Worm (Caenorhabditis elegans) whole organism, L2 larva: ENCODE measurements around the gene T16H12.3.

Experiments
- C34F6.9 ChIP-seq: fragments of 150-350 bp; optimal IDR thresholded peaks from 2 replicates; lab custom pipeline; 2014; ENCODE audit warnings: missing biosample characterization, missing genetic modification characterization
- F13H6.1 ChIP-seq: sonication (generic microtip); optimal IDR thresholded peaks from 2 replicates; lab custom pipeline; 2016; ENCODE audit warnings: missing genetic modification characterization, missing compliant biosample characterization
- R02D3.7 ChIP-seq: fragments of 150-350 bp; optimal IDR thresholded peaks from 2 replicates; lab custom pipeline; 2014; ENCODE audit warnings: missing biosample characterization, missing genetic modification characterization
- Y55F3AM.14 ChIP-seq: fragments of 200-800 bp; sonication (Bioruptor generic); optimal IDR thresholded peaks from 2 replicates; lab custom pipeline; 2018; ENCODE audit warnings: mild to moderate bottlenecking, missing genetic modification characterization, missing compliant biosample characterization
- ZK546.5 ChIP-seq: sonication (generic microtip); optimal IDR thresholded peaks from 2 replicates; lab custom pipeline; 2017; ENCODE audit warnings: missing biosample characterization, missing genetic modification characterization
- alr-1 ChIP-seq: fragments of 150-350 bp; optimal IDR thresholded peaks from 2 replicates; lab custom pipeline; 2014; ENCODE audit warnings: missing biosample characterization, missing genetic modification characterization
- aly-2 ChIP-seq: fragments of 150-350 bp; optimal IDR thresholded peaks from 2 replicates; lab custom pipeline; 2014; ENCODE audit warnings: missing biosample characterization, missing genetic modification characterization
- ama-1 ChIP-seq: fragments of 150-350 bp; optimal IDR thresholded peaks from 2 replicates; lab custom pipeline; 2018; ENCODE audit warnings: inconsistent platforms
- blmp-1 ChIP-seq: sonication (generic microtip); optimal IDR thresholded peaks from 2 replicates; lab custom pipeline; 2017; ENCODE audit warnings: missing genetic modification characterization, mild to moderate bottlenecking, missing compliant biosample characterization, antibody characterized with exemption, moderate library complexity; ENCODE audit not compliant: insufficient read depth
- ceh-16 ChIP-seq: fragments of 150-350 bp; optimal IDR thresholded peaks from 2 replicates; lab custom pipeline; 2014; ENCODE audit warnings: missing biosample characterization, missing genetic modification characterization
- crh-2 ChIP-seq: sonication (generic microtip); optimal IDR thresholded peaks from 2 replicates; lab custom pipeline; 2017; ENCODE audit warnings: missing biosample characterization, missing genetic modification characterization
- dmd-4 ChIP-seq: sonication (generic microtip); optimal IDR thresholded peaks from 2 replicates; lab custom pipeline; 2017; ENCODE audit warnings: missing biosample characterization, missing genetic modification characterization
- egl-27 ChIP-seq: sonication (generic microtip); optimal IDR thresholded peaks from 3 replicates; lab custom pipeline; 2017; ENCODE audit warnings: missing biosample characterization, missing genetic modification reagents, missing genetic modification characterization
- elt-1 ChIP-seq: fragments of 150-350 bp; optimal IDR thresholded peaks from 2 replicates; lab custom pipeline; 2014; ENCODE audit warnings: missing biosample characterization, missing genetic modification characterization
- elt-3 ChIP-seq: sonication (generic microtip); optimal IDR thresholded peaks from 2 replicates; lab custom pipeline; 2017; ENCODE audit warnings: missing biosample characterization, missing genetic modification characterization
- gmeb-1 ChIP-seq: fragments of 150-350 bp; optimal IDR thresholded peaks from 2 replicates; lab custom pipeline; 2014; ENCODE audit warnings: missing biosample characterization, missing genetic modification characterization
- lin-11 ChIP-seq: fragments of 150-350 bp; sonication (generic microtip); optimal IDR thresholded peaks from 2 replicates; lab custom pipeline; 2014; ENCODE audit warnings: missing biosample characterization, missing genetic modification characterization, inconsistent platforms, mixed read lengths
- lin-13 ChIP-seq: fragments of 150-350 bp; optimal IDR thresholded peaks from 2 replicates; lab custom pipeline; 2014; ENCODE audit warnings: missing biosample characterization, missing genetic modification reagents, missing genetic modification characterization
- lin-39 ChIP-seq: fragments of 150-350 bp; optimal IDR thresholded peaks from 2 replicates; lab custom pipeline; 2014; ENCODE audit warnings: missing biosample characterization, missing genetic modification reagents, missing genetic modification characterization
- lsy-2 ChIP-seq, 2 experiments: fragments of 150-350 bp in 1 of 2; sonication (generic microtip) in 1 of 2; optimal IDR thresholded peaks; 2 replicates each; lab custom pipeline; 2014 to 2017; ENCODE audit warnings: missing biosample characterization in 2 of 2, missing genetic modification characterization in 2 of 2
- mab-5 ChIP-seq: fragments of 150-350 bp; optimal IDR thresholded peaks from 2 replicates; lab custom pipeline; 2014; ENCODE audit warnings: missing biosample characterization, missing genetic modification characterization
- mbf-1 ChIP-seq: sonication (generic microtip); optimal IDR thresholded peaks from 2 replicates; lab custom pipeline; 2017; ENCODE audit warnings: missing biosample characterization, missing genetic modification characterization
- mdl-1 ChIP-seq, 2 experiments: fragments of 150-350 bp in 1 of 2; sonication (generic microtip) in 1 of 2; optimal IDR thresholded peaks; 2 replicates each; lab custom pipeline; 2017; ENCODE audit warnings: missing biosample characterization in 2 of 2, missing genetic modification characterization in 2 of 2
- nhr-10 ChIP-seq: sonication (generic microtip); optimal IDR thresholded peaks from 2 replicates; lab custom pipeline; 2017; ENCODE audit warnings: missing biosample characterization, missing genetic modification characterization
- nhr-11 ChIP-seq: fragments of 150-350 bp; optimal IDR thresholded peaks from 2 replicates; lab custom pipeline; 2014; ENCODE audit warnings: missing biosample characterization, missing genetic modification characterization
- nhr-12 ChIP-seq: fragments of 150-350 bp; optimal IDR thresholded peaks from 2 replicates; lab custom pipeline; 2014; ENCODE audit warnings: missing biosample characterization, missing genetic modification characterization
- nhr-129 ChIP-seq: fragments of 150-350 bp; optimal IDR thresholded peaks from 2 replicates; lab custom pipeline; 2014; ENCODE audit warnings: missing biosample characterization, missing genetic modification characterization
- nhr-21 ChIP-seq: fragments of 150-350 bp; optimal IDR thresholded peaks from 2 replicates; lab custom pipeline; 2014; ENCODE audit warnings: missing biosample characterization, missing genetic modification characterization
- nhr-23 ChIP-seq: fragments of 150-350 bp; optimal IDR thresholded peaks from 2 replicates; lab custom pipeline; 2014; ENCODE audit warnings: missing biosample characterization, missing genetic modification reagents, missing genetic modification characterization
- nhr-237 ChIP-seq: fragments of 150-350 bp; optimal IDR thresholded peaks from 2 replicates; lab custom pipeline; 2014; ENCODE audit warnings: missing biosample characterization, missing genetic modification characterization
- nhr-25 ChIP-seq: fragments of 150-350 bp; sonication (generic microtip); optimal IDR thresholded peaks from 3 replicates; lab custom pipeline; 2014; ENCODE audit warnings: missing biosample characterization, missing genetic modification characterization
- nhr-6 ChIP-seq: fragments of 150-350 bp; optimal IDR thresholded peaks from 2 replicates; lab custom pipeline; 2014; ENCODE audit warnings: missing biosample characterization, missing genetic modification characterization
- nhr-77 ChIP-seq: fragments of 150-350 bp; optimal IDR thresholded peaks from 2 replicates; lab custom pipeline; 2014; ENCODE audit warnings: missing biosample characterization, missing genetic modification characterization
- peb-1 ChIP-seq: fragments of 150-350 bp; optimal IDR thresholded peaks from 2 replicates; lab custom pipeline; 2014; ENCODE audit warnings: missing biosample characterization, missing genetic modification characterization
- sem-4 ChIP-seq: fragments of 150-350 bp; optimal IDR thresholded peaks from 2 replicates; lab custom pipeline; 2014; ENCODE audit warnings: missing biosample characterization, missing genetic modification reagents, missing genetic modification characterization
- skn-1 ChIP-seq: sonication (generic microtip); optimal IDR thresholded peaks from 2 replicates; lab custom pipeline; 2017; ENCODE audit warnings: missing biosample characterization, missing genetic modification characterization
- sma-3 ChIP-seq: sonication (generic microtip); optimal IDR thresholded peaks from 2 replicates; lab custom pipeline; 2016; ENCODE audit warnings: missing genetic modification reagents, missing genetic modification characterization, missing compliant biosample characterization
- sma-9 ChIP-seq, 2 experiments: fragments of 150-350 bp in 1 of 2; sonication (generic microtip) in 1 of 2; optimal IDR thresholded peaks; 2 replicates each; lab custom pipeline; 2014 to 2016; ENCODE audit warnings: missing genetic modification characterization in 2 of 2, mild to moderate bottlenecking in 1 of 2, missing biosample characterization in 1 of 2, missing compliant biosample characterization in 1 of 2, missing genetic modification reagents in 1 of 2, moderate library complexity in 1 of 2
- snpc-4 ChIP-seq: fragments of 150-350 bp; optimal IDR thresholded peaks from 2 replicates; lab custom pipeline; 2014; ENCODE audit warnings: missing biosample characterization, missing genetic modification characterization
- unc-39 ChIP-seq: fragments of 150-350 bp; optimal IDR thresholded peaks from 2 replicates; lab custom pipeline; 2014; ENCODE audit warnings: missing biosample characterization, missing genetic modification characterization
- unc-55 ChIP-seq: fragments of 150-350 bp; sonication (generic microtip); optimal IDR thresholded peaks from 3 replicates; lab custom pipeline; 2014; ENCODE audit warnings: missing biosample characterization, missing genetic modification reagents, missing genetic modification characterization
- unc-62 ChIP-seq: fragments of 150-350 bp; optimal IDR thresholded peaks from 2 replicates; lab custom pipeline; 2014; ENCODE audit warnings: missing biosample characterization, missing genetic modification reagents, missing genetic modification characterization
- zag-1 ChIP-seq: fragments of 150-350 bp; optimal IDR thresholded peaks from 2 replicates; lab custom pipeline; 2014; ENCODE audit warnings: missing biosample characterization, missing genetic modification characterization
- ztf-1 ChIP-seq: fragments of 200-800 bp; sonication (Bioruptor generic); conservative IDR thresholded peaks from 2 replicates; pipeline ENCODE4 v1.3.6; 2022; ENCODE audit warnings: missing genetic modification characterization, missing compliant biosample characterization
- ztf-11 ChIP-seq: sonication (generic microtip); optimal IDR thresholded peaks from 2 replicates; lab custom pipeline; 2017; ENCODE audit warnings: missing biosample characterization, missing genetic modification characterization
- ztf-4 ChIP-seq: fragments of 150-350 bp; optimal IDR thresholded peaks from 2 replicates; lab custom pipeline; 2014; ENCODE audit warnings: missing biosample characterization, missing genetic modification characterization

T16H12.3 gene

DNA sequence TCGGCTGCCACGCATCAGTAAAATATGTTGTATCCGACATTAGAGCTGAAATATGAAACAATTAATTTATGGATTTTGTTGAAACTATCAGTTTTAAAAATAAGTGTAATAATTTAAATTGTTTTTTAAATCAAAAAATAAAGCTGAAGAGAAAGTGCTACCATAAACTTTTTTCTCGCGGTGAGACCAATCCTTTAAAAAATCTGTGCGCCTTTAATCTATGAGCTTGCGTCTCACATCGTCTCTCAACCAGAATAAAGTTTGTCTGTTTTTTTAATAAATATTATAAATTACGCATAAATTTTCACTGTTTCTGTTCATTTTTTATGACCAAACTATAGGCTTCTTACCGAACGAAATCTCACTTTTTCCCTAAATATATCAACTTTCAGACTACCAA, at the start of gene T16H12.3:
T16H12.3 (minus strand) TSS at position 51 of the 400 bp plus-strand sequence.
- TF ChIP-seq nhr-6 (tag; lab: Kevin White, UChicago) (no peak), skn-1 (no peak), ztf-4 (tag; lab: Kevin White, UChicago) (no peak), nhr-237 (tag; lab: Kevin White, UChicago) (no peak), gmeb-1 (tag; lab: Kevin White, UChicago) (no peak), sma-9 (GFP tag; optimal IDR thresholded peaks at IDR 0.05; lab: Kevin White, UChicago) (no peak), sma-9 (tag; optimal IDR thresholded peaks at IDR 0.05; lab: Kevin White, UChicago) (no peak), lin-11 (no peak), ZK546.5 (tag; lab: Kevin White, UChicago) (no peak), unc-62 (GFP tag; lab: Kevin White, UChicago) (no peak), Y55F3AM.14 (no peak)

DNA sequence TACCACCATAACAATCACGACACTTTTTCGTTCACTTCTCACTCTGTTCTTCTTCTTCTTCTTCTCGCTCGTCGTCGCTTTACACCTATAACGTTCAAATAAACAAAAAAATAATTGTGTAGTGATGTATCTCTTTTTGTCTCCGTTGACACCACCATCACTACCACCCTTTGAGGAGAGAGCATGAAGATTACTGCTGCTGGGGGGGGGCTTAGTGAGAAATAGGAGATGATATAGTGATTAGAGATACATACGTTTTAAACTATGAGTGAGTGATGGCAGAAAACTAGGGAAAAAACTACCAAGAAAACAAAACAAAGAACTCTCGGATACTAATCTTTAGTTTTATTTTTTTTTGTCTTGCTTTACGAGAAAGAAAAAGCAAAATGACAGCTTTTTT, 43.3 kb upstream of the T16H12.3 start:
- TF ChIP-seq sma-9 (GFP tag; optimal IDR thresholded peaks at IDR 0.05; lab: Kevin White, UChicago) (peak; percentile 35), sma-9 (tag; optimal IDR thresholded peaks at IDR 0.05; lab: Kevin White, UChicago) (no peak), unc-55 (GFP tag; lab: Kevin White, UChicago) (peak; percentile 26), lsy-2 (tag; optimal IDR thresholded peaks at IDR 0.05; lab: Kevin White, UChicago) (peak in 1 of 2 experiments; percentile 34), ztf-1 (no peak), unc-62 (GFP tag; lab: Kevin White, UChicago) (no peak), nhr-129 (tag; lab: Kevin White, UChicago) (peak; percentile 19), skn-1 (no peak), nhr-10 (tag; lab: Kevin White, UChicago) (no peak), unc-39 (tag; lab: Kevin White, UChicago) (no peak)

- no peak for TF ChIP-seq gmeb-1 (tag; lab: Kevin White, UChicago)
- no peak for TF ChIP-seq aly-2
- TF ChIP-seq ztf-4 (tag; lab: Kevin White, UChicago), result no peak
- no peak for TF ChIP-seq snpc-4 (tag; lab: Kevin White, UChicago)
- TF ChIP-seq sem-4 (tag; lab: Kevin White, UChicago), result no peak
- no peak for TF ChIP-seq lin-39 (tag; lab: Kevin White, UChicago)
- TF ChIP-seq nhr-77, result no peak
- no peak for TF ChIP-seq dmd-4 (tag; lab: Kevin White, UChicago)
- TF ChIP-seq elt-3 (tag; lab: Kevin White, UChicago), result no peak
- no peak for TF ChIP-seq unc-62 (GFP tag; lab: Kevin White, UChicago)
- no peak for TF ChIP-seq ceh-16
- TF ChIP-seq unc-39 (tag; lab: Kevin White, UChicago), result no peak
- TF ChIP-seq crh-2, result no peak
- TF ChIP-seq sma-9 (GFP tag; optimal IDR thresholded peaks at IDR 0.05; lab: Kevin White, UChicago), result peak; percentile 23
- no peak for TF ChIP-seq sma-9 (tag; optimal IDR thresholded peaks at IDR 0.05; lab: Kevin White, UChicago)
- no peak for TF ChIP-seq nhr-23 (tag; lab: Kevin White, UChicago)
- TF ChIP-seq alr-1 (tag; lab: Kevin White, UChicago), result no peak
- no peak for TF ChIP-seq ZK546.5 (tag; lab: Kevin White, UChicago)
- peak; percentile 1 for TF ChIP-seq zag-1 (tag; lab: Kevin White, UChicago)
- peak; percentile 50 to 59 for TF ChIP-seq lsy-2 (tag; optimal IDR thresholded peaks at IDR 0.05; lab: Kevin White, UChicago)
- peak; percentile 55 for TF ChIP-seq C34F6.9 (tag; lab: Kevin White, UChicago)
- no peak for TF ChIP-seq nhr-12 (tag; lab: Kevin White, UChicago)
- no peak for TF ChIP-seq skn-1
- TF ChIP-seq ztf-1, result no peak
- TF ChIP-seq nhr-21, result no peak
- TF ChIP-seq nhr-11, result no peak
- no peak for TF ChIP-seq mdl-1 (tag; optimal IDR thresholded peaks at IDR 0.05; lab: Kevin White, UChicago)
- TF ChIP-seq nhr-6 (tag; lab: Kevin White, UChicago), result no peak
- no peak for TF ChIP-seq mbf-1
- TF ChIP-seq nhr-25, result no peak
- TF ChIP-seq nhr-10 (tag; lab: Kevin White, UChicago), result no peak
- TF ChIP-seq R02D3.7 (tag; lab: Kevin White, UChicago), result no peak
- no peak for TF ChIP-seq ama-1 (lab: Kevin White, UChicago)
- TF ChIP-seq ztf-11 (tag; lab: Kevin White, UChicago), result no peak
- no peak for TF ChIP-seq nhr-237 (tag; lab: Kevin White, UChicago)
- peak; percentile 44 for TF ChIP-seq unc-55 (GFP tag; lab: Kevin White, UChicago)
- no peak for TF ChIP-seq elt-1 (tag; lab: Kevin White, UChicago)
- peak; percentile 49 for TF ChIP-seq F13H6.1 (tag; lab: Kevin White, UChicago)
- peak; percentile 14 for TF ChIP-seq nhr-129 (tag; lab: Kevin White, UChicago)
- no peak for TF ChIP-seq mab-5 (tag; lab: Kevin White, UChicago)
- peak; percentile 1 for TF ChIP-seq sma-3 (GFP tag; lab: Kevin White, UChicago)
- TF ChIP-seq lin-13 (GFP tag; lab: Kevin White, UChicago), result peak; percentile 53
- no peak for TF ChIP-seq lin-11
- TF ChIP-seq peb-1 (tag; lab: Kevin White, UChicago), result no peak
- no peak for TF ChIP-seq egl-27
- TF ChIP-seq blmp-1 (tag; lab: Kevin White, UChicago), result no peak
- TF ChIP-seq Y55F3AM.14, result no peak
These were observed 40.6 kb upstream of the T16H12.3 start, which contains the start of gene ttll-4 for ce11 chrIII:10123586-10124233. TSS of gene ttll-4 (plus strand) at chrIII:10124183.
